Worm (Caenorhabditis elegans) whole organism, midembryonic: ENCODE data around the gene W01F3.2.

Experiments used
- T22C8.4 ChIP-seq: fragments of 200-800 bp; sonication (Bioruptor generic); IDR thresholded peaks from 2 replicates; pipeline ENCODE4 v1.3.6; 2022; ENCODE audit warnings: missing genetic modification characterization, missing compliant biosample characterization
- cog-1 ChIP-seq: sonication (generic microtip); optimal IDR thresholded peaks from 2 replicates; lab custom pipeline; 2016; ENCODE audit warnings: missing genetic modification characterization, missing compliant biosample characterization
- flt-1 ChIP-seq: fragments of 200-800 bp; sonication (Bioruptor generic); IDR thresholded peaks from 2 replicates; pipeline ENCODE4 v1.3.6; 2022; ENCODE audit warnings: missing genetic modification characterization, missing compliant biosample characterization
- klf-2 ChIP-seq: fragments of 200-800 bp; sonication (Bioruptor generic); conservative IDR thresholded peaks from 2 replicates; pipeline ENCODE4 v1.3.6; 2022; ENCODE audit warnings: missing genetic modification reagents, missing genetic modification characterization, missing compliant biosample characterization
- med-1 ChIP-seq: sonication (generic microtip); optimal IDR thresholded peaks from 2 replicates; lab custom pipeline; 2017; ENCODE audit warnings: missing genetic modification characterization, mild to moderate bottlenecking, missing compliant biosample characterization, antibody characterized with exemption, missing genetic modification reagents; ENCODE audit not compliant: insufficient read depth
- ref-1 ChIP-seq: fragments of 200-800 bp; sonication (Bioruptor generic); conservative IDR thresholded peaks from 2 replicates; pipeline ENCODE4 v1.3.6; 2022; ENCODE audit warnings: missing genetic modification reagents, missing genetic modification characterization, missing compliant biosample characterization
- tab-1 ChIP-seq: fragments of 200-800 bp; sonication (Bioruptor generic); IDR thresholded peaks from 2 replicates; pipeline ENCODE4 v1.3.6; 2022; ENCODE audit warnings: missing genetic modification characterization, missing compliant biosample characterization
- ztf-23 ChIP-seq: fragments of 200-800 bp; sonication (Bioruptor generic); IDR thresholded peaks from 2 replicates; pipeline ENCODE4 v1.3.6; 2022; ENCODE audit warnings: missing genetic modification reagents, missing genetic modification characterization, missing compliant biosample characterization
- ztf-29 ChIP-seq: fragments of 200-800 bp; sonication (Bioruptor generic); IDR thresholded peaks from 2 replicates; pipeline ENCODE4 v1.3.6; 2022; ENCODE audit warnings: missing genetic modification reagents, missing genetic modification characterization, missing compliant biosample characterization

The W01F3.2 gene

DNA sequence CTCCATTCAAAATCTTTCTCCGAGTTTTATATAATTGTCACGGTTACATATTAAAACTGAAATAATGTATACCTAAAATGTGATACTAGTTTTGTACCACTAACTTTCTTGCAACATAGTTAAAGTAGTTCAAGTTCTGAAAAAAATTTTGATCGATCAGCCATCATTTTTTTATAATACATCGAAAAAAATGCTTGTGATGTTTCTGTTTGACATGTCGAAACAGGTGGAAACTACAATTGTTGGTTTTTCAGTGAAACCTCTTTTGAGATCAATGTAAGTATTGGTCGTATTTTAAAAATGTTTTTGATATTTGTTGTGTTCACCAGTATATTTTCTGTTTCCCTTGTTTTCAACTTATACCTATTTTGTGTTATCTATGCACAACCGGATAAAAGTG, 20.8 kb upstream of the W01F3.2 start, which contains the start of gene srxa-14:
TSS of gene srxa-14 (plus strand) at position 301 of the 400 bp plus-strand sequence.
- no peak for TF ChIP-seq tab-1 (GFP tag; lab: Robert Waterston, UW)
- TF ChIP-seq T22C8.4 (GFP tag; lab: Robert Waterston, UW) = no peak
- no peak for TF ChIP-seq cog-1 (tag; lab: Kevin White, UChicago)
- TF ChIP-seq ztf-23 (GFP tag; lab: Robert Waterston, UW) = no peak
- TF ChIP-seq klf-2 (GFP tag; lab: Robert Waterston, UW) = no peak
- no peak for TF ChIP-seq med-1 (GFP tag; lab: Kevin White, UChicago)
- TF ChIP-seq ref-1 = no peak
- no peak for TF ChIP-seq ztf-29
- TF ChIP-seq flt-1 (GFP tag; lab: Robert Waterston, UW) = no peak

DNA sequence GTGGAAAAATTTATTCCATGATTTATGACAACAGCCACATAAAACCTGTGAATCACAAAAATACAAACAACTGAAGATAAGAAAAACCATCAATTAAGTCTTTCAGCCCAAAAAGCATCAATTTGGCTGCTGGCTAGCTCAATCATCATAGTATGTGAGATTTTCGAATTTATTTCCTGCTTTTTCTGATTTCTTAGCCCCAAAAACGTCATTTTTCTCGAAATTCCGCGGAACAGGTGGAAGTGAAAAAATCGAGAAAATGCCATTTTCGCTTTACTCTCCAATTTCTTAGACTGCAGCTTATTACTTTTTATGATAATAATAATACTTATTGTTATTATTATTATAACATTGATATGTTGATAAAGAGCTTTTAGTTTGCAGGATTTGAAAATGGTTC, 18.2 kb upstream of the W01F3.2 start, which contains the start of gene srxa-15:
TSS of gene srxa-15 (plus strand) at position 301 of the 400 bp plus-strand sequence.
- TF ChIP-seq tab-1 (GFP tag; lab: Robert Waterston, UW) (no peak), T22C8.4 (GFP tag; lab: Robert Waterston, UW) (no peak), med-1 (GFP tag; lab: Kevin White, UChicago) (no peak), klf-2 (GFP tag; lab: Robert Waterston, UW) (no peak), flt-1 (GFP tag; lab: Robert Waterston, UW) (no peak), ztf-29 (no peak), ztf-23 (GFP tag; lab: Robert Waterston, UW) (no peak), ref-1 (no peak)

DNA sequence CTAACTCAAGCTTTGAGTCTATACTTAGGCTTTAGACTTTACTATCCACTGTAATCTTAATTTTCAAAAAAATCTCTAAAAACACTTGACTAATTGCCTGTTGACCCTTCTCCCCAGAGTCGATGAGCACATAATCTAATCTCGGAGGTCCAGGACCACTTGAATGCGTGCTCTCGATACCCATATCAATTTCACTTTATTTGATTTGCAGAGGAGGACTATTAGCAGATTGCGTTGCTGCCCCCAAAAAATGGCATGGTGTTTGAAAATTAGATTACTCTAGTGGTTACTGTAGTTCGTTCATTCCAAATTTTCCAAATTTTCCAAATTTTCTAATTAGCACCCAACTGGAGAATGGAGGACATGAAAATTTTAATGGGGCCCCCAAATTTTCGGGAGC, 14.6 kb upstream of the W01F3.2 start:
- TF ChIP-seq med-1 (GFP tag; lab: Kevin White, UChicago) = no peak
- TF ChIP-seq ztf-29 = no peak
- no peak for TF ChIP-seq ztf-23 (GFP tag; lab: Robert Waterston, UW)
- TF ChIP-seq tab-1 (GFP tag; lab: Robert Waterston, UW) = no peak

DNA sequence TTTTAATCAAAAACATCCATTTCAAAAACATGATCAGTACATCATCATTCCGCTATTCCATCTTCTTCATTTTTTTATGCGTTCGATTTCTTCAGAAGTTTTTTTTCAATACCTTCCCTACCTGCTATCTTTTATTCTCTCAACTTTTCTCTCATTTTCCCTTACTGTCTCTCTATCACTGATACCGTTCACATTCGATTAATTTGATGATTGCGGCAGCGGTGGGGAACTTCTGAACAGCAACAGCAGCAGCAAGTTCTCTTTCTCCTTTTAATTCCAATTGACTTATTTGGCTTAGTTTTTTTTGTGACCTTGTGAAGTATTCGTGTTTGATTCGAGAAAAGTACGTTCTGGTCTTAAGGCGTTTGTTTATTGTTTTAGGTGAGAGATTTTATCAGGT, 11.3 kb upstream of the W01F3.2 start:
- TF ChIP-seq ztf-29 = no peak
- TF ChIP-seq tab-1 (GFP tag; lab: Robert Waterston, UW) = no peak
- TF ChIP-seq ref-1 = no peak
- TF ChIP-seq klf-2 (GFP tag; lab: Robert Waterston, UW) = no peak
- no peak for TF ChIP-seq flt-1 (GFP tag; lab: Robert Waterston, UW)
- no peak for TF ChIP-seq ztf-23 (GFP tag; lab: Robert Waterston, UW)
- TF ChIP-seq T22C8.4 (GFP tag; lab: Robert Waterston, UW) = no peak
- TF ChIP-seq cog-1 (tag; lab: Kevin White, UChicago) = no peak
- no peak for TF ChIP-seq med-1 (GFP tag; lab: Kevin White, UChicago)

DNA sequence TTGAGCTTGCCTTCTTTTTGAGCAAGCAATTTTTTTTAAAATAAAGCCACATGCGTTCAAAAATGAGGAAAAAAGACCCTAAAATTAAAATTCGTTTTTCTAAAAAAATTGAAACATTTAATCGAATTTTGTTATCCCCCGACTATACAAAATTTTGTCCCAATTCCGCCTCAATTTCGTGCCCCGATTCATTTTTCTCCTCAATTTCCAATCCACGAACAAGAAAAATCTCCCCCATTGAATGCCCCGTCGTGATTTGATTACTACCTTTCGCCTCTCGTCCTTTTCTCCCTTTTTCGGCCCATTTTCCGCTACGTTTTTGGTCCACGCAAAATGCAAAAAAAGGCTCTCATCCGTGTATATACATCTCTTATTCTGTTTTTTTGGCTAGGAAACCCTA, 8.2 kb upstream of the W01F3.2 start:
- no peak for TF ChIP-seq ztf-23 (GFP tag; lab: Robert Waterston, UW)

DNA sequence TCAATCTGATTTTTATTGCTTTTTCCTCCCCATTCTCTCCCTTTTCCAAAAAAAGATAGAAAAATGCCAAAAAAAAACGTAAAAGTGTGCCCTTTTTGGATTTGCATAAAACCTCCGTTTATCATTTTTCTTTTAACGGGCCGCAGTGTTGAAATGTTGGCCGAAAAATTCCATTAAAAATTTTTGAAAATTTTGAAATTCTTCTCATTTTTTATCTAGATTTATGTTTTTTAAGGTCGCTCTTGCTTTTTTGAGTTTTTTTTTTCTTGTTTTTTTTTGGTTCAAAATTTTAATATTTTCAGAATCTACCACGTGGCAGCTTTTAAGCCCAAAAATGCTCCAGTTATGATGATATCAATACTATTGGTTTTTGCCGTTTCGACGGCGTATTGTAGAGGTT, 5.8 kb upstream of the W01F3.2 start, which contains the start of gene mnr-1:
TSS of gene mnr-1 (plus strand) at position 301 of the 400 bp plus-strand sequence.
- TF ChIP-seq ref-1 (no peak), flt-1 (GFP tag; lab: Robert Waterston, UW) (no peak), cog-1 (tag; lab: Kevin White, UChicago) (no peak), med-1 (GFP tag; lab: Kevin White, UChicago) (no peak), ztf-29 (no peak), klf-2 (GFP tag; lab: Robert Waterston, UW) (no peak), tab-1 (GFP tag; lab: Robert Waterston, UW) (no peak), ztf-23 (GFP tag; lab: Robert Waterston, UW) (no peak), T22C8.4 (GFP tag; lab: Robert Waterston, UW) (no peak)

DNA sequence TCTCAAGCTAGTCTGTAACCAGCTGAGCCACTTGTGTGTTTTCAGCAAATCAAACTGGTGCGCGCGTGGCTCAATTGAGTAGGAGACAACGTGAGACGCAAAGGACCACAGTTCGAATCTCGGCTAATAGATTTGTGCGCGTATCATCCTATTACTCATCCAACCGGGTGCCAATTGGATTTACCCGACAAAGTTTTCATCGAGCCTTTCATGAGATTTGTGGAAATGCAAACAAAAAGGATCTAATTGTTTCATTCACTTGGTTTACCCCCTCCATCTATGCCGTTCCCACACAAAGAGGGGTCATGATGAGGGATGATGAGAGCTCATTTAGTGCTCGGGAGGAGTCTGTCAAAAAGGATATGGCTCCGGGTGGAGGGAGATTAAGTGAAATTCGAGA, 5.0 kb upstream of the W01F3.2 start:
- TF ChIP-seq ref-1 = no peak

DNA sequence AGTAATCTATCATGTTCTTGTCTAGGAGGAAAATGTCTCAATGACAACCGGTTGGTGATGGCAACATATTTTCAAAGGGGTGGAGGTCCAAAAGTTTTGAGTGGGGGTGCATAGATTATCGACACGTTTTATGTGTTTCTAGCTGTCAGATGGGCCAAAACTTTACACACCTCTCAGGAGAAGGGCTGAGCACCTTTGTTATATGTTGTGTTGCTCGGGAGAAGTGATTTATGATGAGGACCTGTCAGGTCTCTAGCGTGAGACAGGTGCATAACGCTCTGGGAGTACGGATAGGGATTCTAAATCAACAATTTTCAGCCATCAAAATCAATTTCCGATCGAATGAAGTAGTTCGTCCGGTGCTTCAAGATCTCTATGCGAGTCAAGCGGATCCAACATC, 3.5 kb upstream of the W01F3.2 start:
- no peak for TF ChIP-seq ztf-29
- no peak for TF ChIP-seq flt-1 (GFP tag; lab: Robert Waterston, UW)
- TF ChIP-seq klf-2 (GFP tag; lab: Robert Waterston, UW) = no peak
- TF ChIP-seq med-1 (GFP tag; lab: Kevin White, UChicago) = no peak
- no peak for TF ChIP-seq tab-1 (GFP tag; lab: Robert Waterston, UW)
- no peak for TF ChIP-seq ref-1
- no peak for TF ChIP-seq cog-1 (tag; lab: Kevin White, UChicago)

DNA sequence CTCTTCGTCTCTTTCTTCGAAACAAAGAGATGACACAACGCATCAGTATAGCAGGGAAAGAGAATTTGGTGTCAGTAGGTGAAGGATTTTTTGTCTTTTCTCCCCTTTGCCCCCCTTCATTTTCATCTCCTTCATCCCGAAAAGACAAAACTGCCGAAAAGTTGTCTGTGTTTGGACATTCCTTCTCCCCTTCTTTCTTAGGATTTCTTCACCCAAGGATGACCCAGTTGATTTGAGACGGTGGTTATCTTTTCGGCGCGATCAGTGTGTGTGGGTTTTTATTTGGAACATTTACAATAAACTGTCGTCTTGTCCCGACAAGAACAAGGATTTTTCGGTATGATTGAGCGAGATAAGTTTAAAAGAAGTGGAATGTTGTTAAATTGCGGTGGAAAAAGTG, 2.3 kb downstream of the W01F3.2 start:
- no peak for TF ChIP-seq flt-1 (GFP tag; lab: Robert Waterston, UW)
- no peak for TF ChIP-seq cog-1 (tag; lab: Kevin White, UChicago)
- no peak for TF ChIP-seq ztf-23 (GFP tag; lab: Robert Waterston, UW)
- TF ChIP-seq med-1 (GFP tag; lab: Kevin White, UChicago) = no peak
- TF ChIP-seq ref-1 = no peak
- no peak for TF ChIP-seq ztf-29
- no peak for TF ChIP-seq klf-2 (GFP tag; lab: Robert Waterston, UW)
- TF ChIP-seq T22C8.4 (GFP tag; lab: Robert Waterston, UW) = no peak
- no peak for TF ChIP-seq tab-1 (GFP tag; lab: Robert Waterston, UW)

DNA sequence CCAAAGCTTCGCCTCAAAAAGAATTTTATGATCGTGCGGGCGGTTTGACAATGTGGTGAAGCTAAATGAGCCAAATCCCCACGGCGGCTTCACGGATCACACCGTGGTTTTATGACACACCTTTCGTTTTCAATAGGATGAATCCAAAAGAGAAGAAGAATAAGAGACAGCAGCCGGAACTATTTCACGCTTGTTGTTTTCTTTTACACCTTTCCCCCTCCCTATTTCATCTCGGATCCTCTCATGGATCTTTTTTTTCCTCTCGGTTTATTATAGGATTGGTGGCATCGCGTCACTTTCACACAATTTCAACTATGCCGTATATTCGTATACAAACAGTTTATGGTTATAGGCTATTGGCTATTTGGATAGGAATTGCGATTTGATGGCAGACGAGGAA, 3.6 kb downstream of the W01F3.2 start:
- TF ChIP-seq cog-1 (tag; lab: Kevin White, UChicago) = no peak
- no peak for TF ChIP-seq ref-1
- no peak for TF ChIP-seq ztf-23 (GFP tag; lab: Robert Waterston, UW)
- no peak for TF ChIP-seq ztf-29
- no peak for TF ChIP-seq tab-1 (GFP tag; lab: Robert Waterston, UW)

DNA sequence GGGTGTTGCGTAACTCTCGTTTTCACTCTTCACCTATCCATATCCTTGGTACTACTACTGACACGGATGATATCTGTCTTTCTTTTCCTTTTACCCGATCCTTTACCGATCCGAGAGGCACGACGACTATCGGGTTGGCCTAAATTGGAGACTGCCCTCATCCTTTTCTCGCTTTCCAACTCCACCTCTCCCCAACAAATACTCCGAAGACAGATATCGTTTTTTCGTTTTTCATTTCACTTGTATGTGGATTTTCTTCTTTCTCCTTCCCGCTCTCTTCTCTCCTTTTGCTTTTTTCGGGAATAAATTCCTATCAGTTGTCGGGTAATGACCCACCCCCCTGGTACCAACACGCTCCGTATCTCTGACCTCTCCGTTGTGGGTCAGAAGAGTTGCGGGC, 4.8 kb downstream of the W01F3.2 start:
- TF ChIP-seq klf-2 (GFP tag; lab: Robert Waterston, UW) = no peak
- no peak for TF ChIP-seq tab-1 (GFP tag; lab: Robert Waterston, UW)
- TF ChIP-seq med-1 (GFP tag; lab: Kevin White, UChicago) = no peak
- no peak for TF ChIP-seq flt-1 (GFP tag; lab: Robert Waterston, UW)
- TF ChIP-seq ztf-29 = no peak
- no peak for TF ChIP-seq T22C8.4 (GFP tag; lab: Robert Waterston, UW)
- TF ChIP-seq cog-1 (tag; lab: Kevin White, UChicago) = no peak
- TF ChIP-seq ref-1 = no peak
- no peak for TF ChIP-seq ztf-23 (GFP tag; lab: Robert Waterston, UW)
